Worm (Caenorhabditis elegans) whole organism, L3 larva: ENCODE results near the gene gta-1.

Experiments
- aly-2 ChIP-seq: fragments of 150-350 bp; optimal IDR thresholded peaks from 2 replicates; lab custom pipeline; 2014; ENCODE audit warnings: missing biosample characterization, missing genetic modification characterization
- egl-5 ChIP-seq: fragments of 150-350 bp; optimal IDR thresholded peaks from 2 replicates; lab custom pipeline; 2017; ENCODE audit warnings: missing biosample characterization, missing genetic modification reagents, missing genetic modification characterization, inconsistent platforms
- elt-1 ChIP-seq: fragments of 150-350 bp; optimal IDR thresholded peaks from 2 replicates; lab custom pipeline; 2014; ENCODE audit warnings: missing biosample characterization, missing genetic modification characterization
- elt-3 ChIP-seq, 3 experiments: fragments of 150-350 bp in 1 of 3; sonication (generic microtip) in 2 of 3; optimal IDR thresholded peaks; 2 replicates in 2 of 3; 4 replicates in 1 of 3; lab custom pipeline; 2014 to 2017; ENCODE audit warnings: missing biosample characterization in 3 of 3, missing genetic modification characterization in 3 of 3
- nfya-1 ChIP-seq: sonication (generic microtip); optimal IDR thresholded peaks from 2 replicates; lab custom pipeline; 2017; ENCODE audit warnings: missing genetic modification characterization, mild to moderate bottlenecking, missing compliant biosample characterization, antibody characterized with exemption, moderate library complexity; ENCODE audit not compliant: insufficient read depth
- nhr-237 ChIP-seq: fragments of 150-350 bp; optimal IDR thresholded peaks from 2 replicates; lab custom pipeline; 2014; ENCODE audit warnings: missing biosample characterization, missing genetic modification characterization
- nhr-28 ChIP-seq: fragments of 150-350 bp; optimal IDR thresholded peaks from 2 replicates; lab custom pipeline; 2014; ENCODE audit warnings: missing biosample characterization, missing genetic modification characterization
- zag-1 ChIP-seq: fragments of 150-350 bp; optimal IDR thresholded peaks from 2 replicates; lab custom pipeline; 2014; ENCODE audit warnings: missing biosample characterization, missing genetic modification characterization
- ztf-4 ChIP-seq: fragments of 150-350 bp; optimal IDR thresholded peaks from 2 replicates; lab custom pipeline; 2014; ENCODE audit warnings: missing biosample characterization, missing genetic modification characterization

DNA sequence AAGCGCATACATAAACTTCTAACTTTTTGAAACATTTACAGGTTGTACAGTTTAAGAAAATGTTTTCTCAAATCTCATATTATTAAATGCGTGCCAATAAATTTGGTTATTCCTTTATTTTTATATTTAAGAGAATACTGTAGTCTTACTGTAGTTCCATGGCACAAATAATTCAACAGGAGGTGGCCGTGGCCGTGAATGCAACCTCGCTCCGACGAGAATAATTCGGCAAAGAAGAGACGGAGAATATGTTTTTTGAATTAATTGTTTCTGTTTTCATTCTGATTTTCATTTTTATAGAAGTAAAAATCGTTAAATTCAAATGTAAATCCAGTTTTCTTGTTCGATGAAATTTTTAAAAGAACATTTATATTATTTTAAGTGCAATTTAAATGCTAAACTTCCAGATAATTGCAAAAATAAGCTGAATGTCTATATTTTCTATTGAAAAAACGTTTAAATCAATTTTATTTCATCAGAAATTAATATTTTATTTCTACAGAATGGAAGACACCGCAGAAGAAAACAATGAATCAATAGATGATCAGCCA, 16.9 kb downstream of the gta-1 start, which contains the start of gene gon-4:
- no peak for TF ChIP-seq aly-2 (tag; lab: Kevin White, UChicago)
- no peak for TF ChIP-seq nhr-237
- no peak for TF ChIP-seq elt-1 (tag; lab: Kevin White, UChicago)
- TF ChIP-seq ztf-4 (tag; lab: Kevin White, UChicago): no peak
- no peak for TF ChIP-seq nhr-28 (tag; lab: Kevin White, UChicago)
- TF ChIP-seq egl-5 (tag; lab: Kevin White, UChicago): no peak
- TF ChIP-seq elt-3 (tag; optimal IDR thresholded peaks at IDR 0.05; lab: Kevin White, UChicago): no peak
- no peak for TF ChIP-seq nfya-1
- no peak for TF ChIP-seq zag-1 (tag; lab: Kevin White, UChicago)
